Worm (Caenorhabditis elegans): Measurements from ENCODE around the gene ham-2.
A peak's percentile ranks its signal among the peaks of the same experiment; 100 is the strongest.

- TF ChIP-seq B0310.2 (tag; optimal IDR thresholded peaks at IDR 0.05), result no peak
- TF ChIP-seq flt-1 (GFP tag; IDR thresholded peaks at IDR 0.05), result no peak
- TF ChIP-seq F13C5.2 (tag; optimal IDR thresholded peaks at IDR 0.05), result peak; percentile 43
- TF ChIP-seq aly-1 (tag; optimal IDR thresholded peaks at IDR 0.05), result no peak
Measured at ce11 chrX:4576272-4576671, 21.8 kb downstream of the ham-2 start.

Measured in whole organism, early embryonic.